Fruit fly (Drosophila melanogaster): Measurements from ENCODE around the gene CG31301.

Gene CG31301

DNA sequence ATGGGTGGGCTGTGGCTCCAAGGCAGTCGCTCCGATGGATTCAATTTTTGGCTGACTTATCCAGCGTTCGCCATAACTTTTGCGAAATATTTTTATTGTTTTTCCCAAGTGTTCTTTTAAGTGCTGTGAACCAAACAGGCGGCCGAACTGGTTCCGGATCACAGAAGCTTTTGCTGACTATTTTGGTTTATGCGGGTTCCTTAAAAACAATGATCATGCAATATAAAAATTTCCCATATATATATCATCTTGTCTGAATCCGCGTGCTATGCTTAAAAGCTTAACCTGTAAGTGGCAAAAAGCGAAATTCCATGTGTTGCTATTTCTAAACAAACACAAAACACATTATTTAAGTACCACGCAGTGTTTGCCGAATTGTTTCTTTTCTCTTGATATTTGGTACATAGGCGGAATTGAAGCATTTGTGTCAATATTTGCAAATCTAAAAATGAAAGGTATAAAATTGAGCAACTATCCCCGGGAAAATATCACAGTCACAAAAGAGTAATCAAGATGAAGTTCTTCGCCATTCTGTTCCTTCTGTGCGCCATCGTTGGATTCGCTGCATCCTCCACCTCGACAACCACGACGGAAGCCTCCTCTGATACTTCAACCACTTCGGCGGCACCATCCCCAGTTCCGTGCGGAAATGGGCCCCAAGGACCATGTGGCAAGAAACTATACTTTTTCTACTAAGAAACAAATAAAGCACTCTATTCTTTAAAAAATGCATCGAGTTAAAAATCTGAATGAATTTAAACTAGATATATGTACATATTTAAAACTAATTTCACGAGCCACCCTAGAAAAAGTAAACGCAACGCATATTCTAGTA, 25.9 kb upstream of the CG31301 start, which contains the start of the genes CG6276 and CG44040 (continued):
- TF ChIP-seq psq (GFP tag; optimal IDR thresholded peaks at IDR 0.05) (no peak), slou (GFP tag; optimal IDR thresholded peaks at IDR 0.05) (no peak), Dek (tag; optimal IDR thresholded peaks at IDR 0.05) (peak; percentile 35), bigmax (GFP tag; optimal IDR thresholded peaks at IDR 0.05) (no peak), esg (GFP tag; conservative IDR thresholded peaks at IDR 0.05) (peak; percentile 22; the same call in 1 of the 2 replicates), CG9932 (GFP tag; IDR thresholded peaks at IDR 0.05) (peak; percentile 57), CG10959 (GFP tag; IDR thresholded peaks at IDR 0.05) (no peak), CG5180 (GFP tag; optimal IDR thresholded peaks at IDR 0.05) (no peak), CG7372 (GFP tag; IDR thresholded peaks at IDR 0.05) (no peak), hkb (optimal IDR thresholded peaks at IDR 0.05) (peak; percentile 1), hkb (GFP tag; IDR thresholded peaks at IDR 0.05) (peak; percentile 52; the same call in 1 of the 2 replicates), ttk (GFP tag; IDR thresholded peaks at IDR 0.05) (no peak), CG7271 (tag; optimal IDR thresholded peaks at IDR 0.05) (no peak), Hr3 (GFP tag; optimal IDR thresholded peaks at IDR 0.05) (peak; percentile 36), tap (tag; optimal IDR thresholded peaks at IDR 0.05) (peak; percentile 9), Rx (GFP tag; IDR thresholded peaks at IDR 0.05) (no peak), zen (tag; optimal IDR thresholded peaks at IDR 0.05) (no peak), CG12219 (GFP tag; optimal IDR thresholded peaks at IDR 0.05) (peak; percentile 22), HHEX (GFP tag; optimal IDR thresholded peaks at IDR 0.05) (peak; percentile 49), CG12299 (tag; optimal IDR thresholded peaks at IDR 0.05) (peak; percentile 56), CG33557 (GFP tag; optimal IDR thresholded peaks at IDR 0.05) (no peak), CG4328 (GFP tag; optimal IDR thresholded peaks at IDR 0.05) (no peak), CG15514 (GFP tag; optimal IDR thresholded peaks at IDR 0.05) (peak; percentile 99), nom (GFP tag; optimal IDR thresholded peaks at IDR 0.05) (peak; percentile 15), CG13287 (GFP tag; IDR thresholded peaks at IDR 0.05; ENCODE audit: partially characterized antibody) (no peak; the same call in 1 of the 2 replicates), CG17186 (GFP tag; optimal IDR thresholded peaks at IDR 0.05) (no peak), CG14860 (GFP tag; IDR thresholded peaks at IDR 0.05; ENCODE audit: partially characterized antibody) (no peak), sna (GFP tag; IDR thresholded peaks at IDR 0.05; ENCODE audit: partially characterized antibody) (no peak), Taf1 (GFP tag; IDR thresholded peaks at IDR 0.05) (no peak), repo (GFP tag; optimal IDR thresholded peaks at IDR 0.05) (no peak), jumu (GFP tag; optimal IDR thresholded peaks at IDR 0.05) (no peak), CG10147 (GFP tag; optimal IDR thresholded peaks at IDR 0.05) (peak; percentile 32), CG2875 (GFP tag; optimal IDR thresholded peaks at IDR 0.05) (peak; percentile 14), CG4424 (GFP tag; optimal IDR thresholded peaks at IDR 0.05) (peak; percentile 40), cg (GFP tag; optimal IDR thresholded peaks at IDR 0.05) (no peak), Scr (GFP tag; IDR thresholded peaks at IDR 0.05; ENCODE audit: partially characterized antibody) (no peak), CG10366 (GFP tag; IDR thresholded peaks at IDR 0.05) (no peak), CG11695 (GFP tag; IDR thresholded peaks at IDR 0.05) (peak; percentile 6; the same call in 1 of the 3 replicates), CG17328 (GFP tag; IDR thresholded peaks at IDR 0.05) (peak; percentile 24), CG7786 (GFP tag; optimal IDR thresholded peaks at IDR 0.05) (peak; percentile 34), tio (GFP tag; optimal IDR thresholded peaks at IDR 0.05) (no peak), CG3065 (GFP tag; optimal IDR thresholded peaks at IDR 0.05) (no peak), Six4 (GFP tag; optimal IDR thresholded peaks at IDR 0.05) (no peak), CG7839 (tag; optimal IDR thresholded peaks at IDR 0.05) (peak; percentile 54), Sry-δ (GFP tag; optimal IDR thresholded peaks at IDR 0.05) (peak; percentile 15), CG16863 (GFP tag; optimal IDR thresholded peaks at IDR 0.05) (peak; percentile 9), lilli (GFP tag; optimal IDR thresholded peaks at IDR 0.05) (peak; percentile 64), oc (tag; optimal IDR thresholded peaks at IDR 0.05) (peak; percentile 5), NfI (GFP tag; optimal IDR thresholded peaks at IDR 0.05) (peak; percentile 44)
